Worm (Caenorhabditis elegans): ENCODE measurements around the gene slcr-46.2.

slcr-46.2 gene

ce11 chrV:19405276-19405815, 15.4 kb upstream of the slcr-46.2 start, which contains the start of the genes C25F9.6 and C25F9.10:
C25F9.6 (minus strand) TSS chrV:19405326.
C25F9.10 (plus strand) TSS chrV:19405729.
- TF ChIP-seq daf-16 (GFP tag; optimal IDR thresholded peaks at IDR 0.05) (no peak), daf-16 (tag; optimal IDR thresholded peaks at IDR 0.05) (peak; percentile 65), ceh-44 (GFP tag; IDR thresholded peaks at IDR 0.05) (no peak), pha-4 (GFP tag; IDR thresholded peaks at IDR 0.05) (no peak), pha-4 (tag; optimal IDR thresholded peaks at IDR 0.05) (no peak), ztf-11 (tag; optimal IDR thresholded peaks at IDR 0.05) (no peak), daf-12 (tag; optimal IDR thresholded peaks at IDR 0.05) (no peak), pqm-1 (tag; optimal IDR thresholded peaks at IDR 0.05) (peak; percentile 62), spr-1 (tag; optimal IDR thresholded peaks at IDR 0.05) (no peak), lin-39 (tag; optimal IDR thresholded peaks at IDR 0.05) (no peak), gei-8 (GFP tag; optimal IDR thresholded peaks at IDR 0.05) (no peak), nhr-111 (GFP tag; optimal IDR thresholded peaks at IDR 0.05) (no peak), set-16 (GFP tag; IDR thresholded peaks at IDR 0.05) (no peak), mxl-2 (GFP tag; conservative IDR thresholded peaks at IDR 0.05) (no peak), nhr-48 (tag; optimal IDR thresholded peaks at IDR 0.05) (no peak), dmd-6 (GFP tag; IDR thresholded peaks at IDR 0.05) (peak; percentile 55), zfp-3 (GFP tag; conservative IDR thresholded peaks at IDR 0.05) (no peak), lin-29 (GFP tag; IDR thresholded peaks at IDR 0.05) (no peak), unc-62 (GFP tag; optimal IDR thresholded peaks at IDR 0.05 in 1 of 2) (peak in 1 of 2 experiments; percentile 2), unc-62 (tag; optimal IDR thresholded peaks at IDR 0.05) (no peak), aly-2 (tag; optimal IDR thresholded peaks at IDR 0.05) (no peak), dve-1 (tag; optimal IDR thresholded peaks at IDR 0.05; ENCODE audit: insufficient read depth) (peak; percentile 18), aha-1 (tag) (peak; percentile 39), ceh-20 (GFP tag; IDR thresholded peaks at IDR 0.05) (no peak), daf-8 (GFP tag; IDR thresholded peaks at IDR 0.05) (no peak), arid-1 (GFP tag; conservative IDR thresholded peaks at IDR 0.05) (no peak), hlh-11 (tag; optimal IDR thresholded peaks at IDR 0.05) (peak; percentile 28), nhr-28 (tag; optimal IDR thresholded peaks at IDR 0.05) (peak; percentile 63), ceh-82 (tag; optimal IDR thresholded peaks at IDR 0.05) (no peak), dmd-8 (GFP tag; IDR thresholded peaks at IDR 0.05) (no peak), mes-2 (tag; optimal IDR thresholded peaks at IDR 0.05; ENCODE audit: poor library complexity, severe bottlenecking) (no peak), fos-1 (tag; optimal IDR thresholded peaks at IDR 0.05) (no peak), dpl-1 (GFP tag; optimal IDR thresholded peaks at IDR 0.05) (no peak)

- no peak for TF ChIP-seq ama-1 (optimal IDR thresholded peaks at IDR 0.05)
- TF ChIP-seq aha-1 (tag): peak; percentile 60
Observed at ce11 chrV:19403619-19404018, 13.7 kb upstream of the slcr-46.2 start.

- TF ChIP-seq sdz-12 (GFP tag; optimal IDR thresholded peaks at IDR 0.05) (no peak), pqm-1 (tag; optimal IDR thresholded peaks at IDR 0.05) (no peak), F37D6.2 (tag; optimal IDR thresholded peaks at IDR 0.05) (no peak), Y105C5A.15 (GFP tag; IDR thresholded peaks at IDR 0.05) (no peak), ztf-7 (tag; optimal IDR thresholded peaks at IDR 0.05) (no peak), nhr-102 (tag; optimal IDR thresholded peaks at IDR 0.05) (no peak), cey-2 (tag; optimal IDR thresholded peaks at IDR 0.05; ENCODE audit: borderline replicate concordance, insufficient read depth) (no peak), dve-1 (tag; optimal IDR thresholded peaks at IDR 0.05; ENCODE audit: insufficient read depth) (no peak), daf-16 (GFP tag; optimal IDR thresholded peaks at IDR 0.05) (no peak), daf-16 (tag; optimal IDR thresholded peaks at IDR 0.05) (no peak)
Observed at ce11 chrV:19402855-19403254, 12.9 kb upstream of the slcr-46.2 start, which contains the start of gene C25F9.12. C25F9.12 (minus strand) TSS chrV:19402955.

All from whole organism, L4 larva.